Worm (Caenorhabditis elegans): Measurements from ENCODE around the gene K07D4.4.

DNA sequence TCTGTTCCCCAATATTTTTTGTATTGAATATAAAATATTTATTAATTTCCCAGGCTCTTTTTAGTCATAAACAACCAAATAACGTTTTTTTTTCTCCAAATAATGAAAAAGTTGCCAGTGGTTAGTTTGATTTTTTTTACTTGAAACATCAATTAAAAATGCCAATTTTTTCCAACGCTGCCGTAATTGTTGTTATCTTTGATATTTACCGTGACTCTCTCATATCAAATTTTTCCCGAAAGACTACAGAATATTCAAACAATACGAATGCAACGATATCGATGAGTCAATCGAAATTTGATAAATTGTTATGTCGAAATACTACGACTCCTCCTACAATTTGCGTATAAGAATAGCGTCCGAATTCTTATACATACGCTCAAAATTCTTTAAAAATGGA is 45.3 kb downstream of the K07D4.4 start, which contains the start of gene K10G6.5:
- TF ChIP-seq sox-4 (tag; optimal IDR thresholded peaks at IDR 0.05) = no peak
- no peak for TF ChIP-seq blmp-1 (tag; optimal IDR thresholded peaks at IDR 0.05)
- no peak for TF ChIP-seq unc-86 (tag; optimal IDR thresholded peaks at IDR 0.05)
- TF ChIP-seq nhr-77 (tag; optimal IDR thresholded peaks at IDR 0.05) = no peak
- TF ChIP-seq egl-27 (tag; optimal IDR thresholded peaks at IDR 0.05) = no peak
- no peak for TF ChIP-seq pag-3 (tag; optimal IDR thresholded peaks at IDR 0.05; ENCODE audit: borderline replicate concordance, insufficient read depth)
- TF ChIP-seq hlh-17 (GFP tag; optimal IDR thresholded peaks at IDR 0.05; ENCODE audit: borderline replicate concordance) = no peak
- TF ChIP-seq zag-1 (tag; optimal IDR thresholded peaks at IDR 0.05) = no peak
- TF ChIP-seq sptf-1 (tag; optimal IDR thresholded peaks at IDR 0.05) = no peak
- TF ChIP-seq dpl-1 (GFP tag; optimal IDR thresholded peaks at IDR 0.05) = no peak
- TF ChIP-seq nhr-47 (tag; optimal IDR thresholded peaks at IDR 0.05) = no peak
- no peak for TF ChIP-seq ama-1 (optimal IDR thresholded peaks at IDR 0.05)
- no peak for TF ChIP-seq skn-1 (tag; optimal IDR thresholded peaks at IDR 0.05)
- no peak for TF ChIP-seq alr-1 (tag; optimal IDR thresholded peaks at IDR 0.05; ENCODE audit: borderline replicate concordance)
